Fruit fly (Drosophila melanogaster) whole organism, embryonic: ENCODE measurements around the gene CG34409.
A peak's percentile ranks its signal among the peaks of the same experiment; 100 is the strongest.

ENCODE experiments used
- Atf3 ChIP-seq: fragments of 200-800 bp; sonication (Bioruptor generic); optimal IDR thresholded peaks from 3 replicates; lab custom pipeline; 2016; ENCODE audit warnings: missing biosample characterization, missing genetic modification characterization
- CG10543 ChIP-seq: fragments of 200-800 bp; sonication (Bioruptor generic); optimal IDR thresholded peaks from 3 replicates; lab custom pipeline; 2017; ENCODE audit warnings: missing biosample characterization, mild to moderate bottlenecking, missing genetic modification characterization, moderate library complexity
- CG10565 ChIP-seq: fragments of 200-800 bp; sonication (Bioruptor generic); optimal IDR thresholded peaks from 3 replicates; lab custom pipeline; 2016; ENCODE audit warnings: missing biosample characterization, mild to moderate bottlenecking, missing genetic modification characterization
- CG12104 ChIP-seq: fragments of 200-800 bp; sonication (Bioruptor generic); optimal IDR thresholded peaks from 3 replicates; lab custom pipeline; 2016; ENCODE audit warnings: missing biosample characterization, missing genetic modification characterization
- CG13624 ChIP-seq: fragments of 200-800 bp; sonication (Bioruptor generic); optimal IDR thresholded peaks from 2 replicates; lab custom pipeline; 2016; ENCODE audit warnings: missing biosample characterization, missing genetic modification characterization
- CG14860 ChIP-seq: fragments of 200-800 bp; sonication (Bioruptor generic); IDR thresholded peaks from 3 replicates; pipeline ENCODE4 v1.3.6; 2022; ENCODE audit warnings: missing biosample characterization, missing genetic modification characterization; ENCODE audit not compliant: partially characterized antibody
- CG15696 ChIP-seq: fragments of 200-800 bp; sonication (Bioruptor generic); optimal IDR thresholded peaks from 2 replicates; lab custom pipeline; 2019; ENCODE audit warnings: missing biosample characterization, mild to moderate bottlenecking, missing genetic modification characterization, moderate library complexity
- CG18619 ChIP-seq: fragments of 200-800 bp; sonication (Bioruptor generic); optimal IDR thresholded peaks from 3 replicates; lab custom pipeline; 2017; ENCODE audit warnings: missing biosample characterization, mild to moderate bottlenecking, missing genetic modification characterization
- CG2875 ChIP-seq: fragments of 200-800 bp; sonication (Bioruptor generic); optimal IDR thresholded peaks from 2 replicates; lab custom pipeline; 2017; ENCODE audit warnings: missing biosample characterization, mild to moderate bottlenecking, missing genetic modification characterization, missing genetic modification reagents
- CG34224 ChIP-seq: fragments of 200-800 bp; sonication (Bioruptor generic); IDR thresholded peaks from 3 replicates; pipeline ENCODE4 v1.3.6; 2022; ENCODE audit warnings: missing biosample characterization, missing genetic modification characterization; ENCODE audit not compliant: partially characterized antibody
- CG34422 ChIP-seq: fragments of 200-800 bp; sonication (Bioruptor generic); IDR thresholded peaks from 3 replicates; pipeline ENCODE4 v1.3.6; 2022; ENCODE audit warnings: missing biosample characterization, missing genetic modification characterization
- CG6689 ChIP-seq: fragments of 200-800 bp; sonication (Bioruptor generic); IDR thresholded peaks from 2 replicates; pipeline ENCODE4 v1.3.6; 2022; ENCODE audit warnings: missing biosample characterization, missing genetic modification characterization
- CG7745 ChIP-seq: fragments of 200-800 bp; sonication (Bioruptor generic); optimal IDR thresholded peaks from 2 replicates; lab custom pipeline; 2018; ENCODE audit warnings: missing biosample characterization, mild to moderate bottlenecking, missing genetic modification characterization, moderate library complexity
- CG7963 ChIP-seq: fragments of 200-800 bp; sonication (Bioruptor generic); IDR thresholded peaks from 3 replicates; pipeline ENCODE4 v1.3.6; 2022; ENCODE audit warnings: missing biosample characterization, missing genetic modification characterization; ENCODE audit not compliant: partially characterized antibody
- Eip74EF ChIP-seq, 2 experiments: fragments of 200-800 bp in 1 of 2; fragments of >200 bp in 1 of 2; sonication (Bioruptor generic) in 1 of 2; optimal IDR thresholded peaks; 2 replicates each; lab custom pipeline; 2017 to 2019; ENCODE audit warnings: missing biosample characterization in 2 of 2, missing genetic modification characterization in 2 of 2, mild to moderate bottlenecking in 1 of 2, moderate library complexity in 1 of 2
- Fer3 ChIP-seq: fragments of 200-800 bp; sonication (Bioruptor generic); optimal IDR thresholded peaks from 2 replicates; lab custom pipeline; 2018; ENCODE audit warnings: missing biosample characterization, mild to moderate bottlenecking, missing genetic modification characterization, moderate library complexity
- Hr51 ChIP-seq, 2 experiments: fragments of 200-800 bp; sonication (Bioruptor generic); optimal IDR thresholded peaks; 2 replicates in 1 of 2; 3 replicates in 1 of 2; lab custom pipeline; 2016 to 2018; ENCODE audit warnings: missing biosample characterization in 2 of 2, missing genetic modification characterization in 2 of 2, mild to moderate bottlenecking in 1 of 2, moderate library complexity in 1 of 2
- MBD-R2 ChIP-seq: fragments of 200-800 bp; sonication (Bioruptor generic); IDR thresholded peaks from 2 replicates; pipeline ENCODE4 v1.3.6; 2022; ENCODE audit warnings: missing biosample characterization, missing genetic modification characterization
- Med ChIP-seq: fragments of 200-800 bp; sonication (Bioruptor generic); peaks from one replicate; lab custom pipeline; 2016; ENCODE audit warnings: missing biosample characterization, missing genetic modification characterization, mild to moderate bottlenecking, inconsistent platforms, moderate library complexity
- Pdp1 ChIP-seq, 2 experiments: fragments of 200-800 bp; sonication (Bioruptor generic); optimal IDR thresholded peaks; 3 replicates each; lab custom pipeline; 2016; ENCODE audit warnings: missing biosample characterization in 2 of 2, missing genetic modification characterization in 2 of 2, mild to moderate bottlenecking in 1 of 2, moderate library complexity in 1 of 2
- Rfx ChIP-seq: fragments of 200-800 bp; sonication (Bioruptor generic); IDR thresholded peaks from 2 replicates; pipeline ENCODE4 v1.3.6; 2022; ENCODE audit warnings: missing biosample characterization, missing genetic modification characterization
- Trl ChIP-seq, 3 experiments: fragments of >200 bp in 2 of 3; fragments of 200-800 bp in 1 of 3; sonication (Bioruptor generic) in 1 of 3; optimal IDR thresholded peaks; 2 replicates in 1 of 3; 3 replicates in 2 of 3; lab custom pipeline; 2016 to 2017; ENCODE audit warnings: missing biosample characterization in 1 of 3, missing genetic modification characterization in 1 of 3
- Xbp1 ChIP-seq: fragments of 200-800 bp; sonication (Bioruptor generic); optimal IDR thresholded peaks from 3 replicates; lab custom pipeline; 2016; ENCODE audit warnings: missing biosample characterization, mild to moderate bottlenecking, missing genetic modification characterization
- ac ChIP-seq: fragments of 200-800 bp; sonication (Bioruptor generic); optimal IDR thresholded peaks from 3 replicates; lab custom pipeline; 2017; ENCODE audit warnings: missing biosample characterization, mild to moderate bottlenecking, missing genetic modification characterization
- ato ChIP-seq: fragments of 200-800 bp; sonication (Bioruptor generic); IDR thresholded peaks from 2 replicates; pipeline ENCODE4 v1.3.6; 2022; ENCODE audit warnings: missing biosample characterization, missing genetic modification characterization; ENCODE audit not compliant: partially characterized antibody
- bowl ChIP-seq: fragments of 200-800 bp; sonication (Bioruptor generic); IDR thresholded peaks from 2 replicates; pipeline ENCODE4 v1.3.6; 2022; ENCODE audit warnings: missing biosample characterization, missing genetic modification characterization
- ci ChIP-seq: fragments of 200-800 bp; sonication (Bioruptor generic); IDR thresholded peaks from 3 replicates; pipeline ENCODE4 v1.3.6; 2022; ENCODE audit warnings: missing biosample characterization, missing genetic modification characterization
- crc ChIP-seq: fragments of 200-800 bp; sonication (Bioruptor generic); optimal IDR thresholded peaks from 2 replicates; lab custom pipeline; 2016; ENCODE audit warnings: missing biosample characterization, missing genetic modification characterization
- dan ChIP-seq: fragments of 200-800 bp; sonication (Bioruptor generic); IDR thresholded peaks from 2 replicates; pipeline ENCODE4 v1.3.6; 2022; ENCODE audit warnings: missing biosample characterization, missing genetic modification characterization
- dysf ChIP-seq: fragments of 200-800 bp; sonication (Bioruptor generic); IDR thresholded peaks from 3 replicates; pipeline ENCODE4 v1.3.6; 2022; ENCODE audit warnings: missing biosample characterization, missing genetic modification characterization
- emc ChIP-seq: fragments of 200-800 bp; sonication (Bioruptor generic); optimal IDR thresholded peaks from 2 replicates; lab custom pipeline; 2016; ENCODE audit warnings: missing biosample characterization, missing genetic modification characterization
- esg ChIP-seq: fragments of 200-800 bp; sonication (Bioruptor generic); conservative IDR thresholded peaks from 2 replicates; pipeline ENCODE4 v1.3.6; 2022; ENCODE audit warnings: missing biosample characterization, missing genetic modification characterization
- ftz-f1 ChIP-seq: fragments of 200-800 bp; sonication (Bioruptor generic); optimal IDR thresholded peaks from 2 replicates; lab custom pipeline; 2016; ENCODE audit warnings: missing biosample characterization, missing genetic modification characterization
- grau ChIP-seq: fragments of 200-800 bp; optimal IDR thresholded peaks from 3 replicates; lab custom pipeline; 2019; ENCODE audit warnings: missing biosample characterization, mild to moderate bottlenecking, missing genetic modification characterization, moderate library complexity
- gro ChIP-seq: fragments of 200-800 bp; sonication (Bioruptor generic); optimal IDR thresholded peaks from 2 replicates; lab custom pipeline; 2016; ENCODE audit warnings: missing biosample characterization, missing genetic modification characterization
- hb ChIP-seq: fragments of 200-800 bp; sonication (Bioruptor generic); IDR thresholded peaks from 3 replicates; pipeline ENCODE4 v1.3.6; 2022; ENCODE audit warnings: missing biosample characterization, missing genetic modification characterization; ENCODE audit not compliant: partially characterized antibody
- hth ChIP-seq: fragments of >200 bp; optimal IDR thresholded peaks from 2 replicates; lab custom pipeline; 2017; ENCODE audit warnings: inconsistent platforms
- lab ChIP-seq: fragments of 200-800 bp; sonication (Bioruptor generic); optimal IDR thresholded peaks from 3 replicates; lab custom pipeline; 2017; ENCODE audit warnings: missing biosample characterization, missing genetic modification characterization, mild to moderate bottlenecking, moderate library complexity, missing genetic modification reagents
- lbe ChIP-seq: fragments of 200-800 bp; sonication (Bioruptor generic); optimal IDR thresholded peaks from 2 replicates; lab custom pipeline; 2016; ENCODE audit warnings: missing biosample characterization, mild to moderate bottlenecking, missing genetic modification characterization
- mld ChIP-seq: fragments of 200-800 bp; sonication (Bioruptor generic); IDR thresholded peaks from 3 replicates; pipeline ENCODE4 v1.3.6; 2022; ENCODE audit warnings: missing biosample characterization, missing genetic modification characterization; ENCODE audit not compliant: partially characterized antibody
- rib ChIP-seq: fragments of 200-800 bp; sonication (Bioruptor generic); IDR thresholded peaks from 2 replicates; pipeline ENCODE4 v1.3.6; 2022; ENCODE audit warnings: missing biosample characterization, missing genetic modification characterization
- sc ChIP-seq, 3 experiments: fragments of >200 bp in 2 of 3; fragments of 200-800 bp in 1 of 3; sonication (Bioruptor generic) in 1 of 3; optimal IDR thresholded peaks; 2 replicates in 2 of 3; 3 replicates in 1 of 3; lab custom pipeline; 2017; ENCODE audit warnings: mild to moderate bottlenecking in 1 of 3, missing biosample characterization in 1 of 3, missing genetic modification characterization in 1 of 3, missing genetic modification reagents in 1 of 3
- sens-2 ChIP-seq: fragments of 200-800 bp; sonication (Bioruptor generic); IDR thresholded peaks from 2 replicates; pipeline ENCODE4 v1.3.6; 2022; ENCODE audit warnings: missing biosample characterization, missing genetic modification characterization
- seq ChIP-seq: fragments of 200-800 bp; sonication (Bioruptor generic); IDR thresholded peaks from 2 replicates; pipeline ENCODE4 v1.3.6; 2022; ENCODE audit warnings: missing biosample characterization, missing genetic modification characterization
- so ChIP-seq: fragments of 200-800 bp; sonication (Bioruptor generic); IDR thresholded peaks from 3 replicates; pipeline ENCODE4 v1.3.6; 2022; ENCODE audit warnings: missing biosample characterization, missing genetic modification characterization
- stc ChIP-seq: fragments of 200-800 bp; sonication (Bioruptor generic); IDR thresholded peaks from 2 replicates; pipeline ENCODE4 v1.3.6; 2022; ENCODE audit warnings: missing biosample characterization, missing genetic modification characterization
- tap ChIP-seq: fragments of 200-800 bp; optimal IDR thresholded peaks from 3 replicates; lab custom pipeline; 2019; ENCODE audit warnings: missing biosample characterization, mild to moderate bottlenecking, missing genetic modification characterization, moderate library complexity
- wdn ChIP-seq: fragments of 200-800 bp; sonication (Bioruptor generic); IDR thresholded peaks from 2 replicates; pipeline ENCODE4 v1.3.6; 2022; ENCODE audit warnings: missing biosample characterization, missing genetic modification characterization
- yki ChIP-seq: fragments of >200 bp; optimal IDR thresholded peaks from 3 replicates; lab custom pipeline; 2018

Gene CG34409

dm6 chr3R:9770127-9770526, 24.0 kb upstream of the CG34409 start (continued):
- TF ChIP-seq lab (GFP tag; lab: Kevin White, UChicago) (peak; percentile 7), CG18619 (GFP tag; lab: Kevin White, UChicago) (no peak), yki (lab: Kevin White, UChicago) (no peak), bowl (GFP tag; lab: Robert Waterston, UW) (no peak), seq (GFP tag; lab: Robert Waterston, UW) (no peak), ato (GFP tag; lab: Robert Waterston, UW) (no peak), CG6689 (GFP tag; lab: Robert Waterston, UW) (no peak), CG34422 (GFP tag; lab: Robert Waterston, UW) (no peak), gro (GFP tag; lab: Kevin White, UChicago) (no peak), sc (optimal IDR thresholded peaks at IDR 0.05; lab: Kevin White, UChicago) (no peak), sc (GFP tag; optimal IDR thresholded peaks at IDR 0.05; lab: Kevin White, UChicago) (no peak), Med (GFP tag; lab: Kevin White, UChicago) (peak; percentile 51), stc (GFP tag; lab: Robert Waterston, UW) (no peak), Pdp1 (GFP tag; optimal IDR thresholded peaks at IDR 0.05; lab: Kevin White, UChicago) (peak in 1 of 2 experiments; percentile 97), Trl (optimal IDR thresholded peaks at IDR 0.05; lab: Kevin White, UChicago) (peak in 1 of 2 experiments; percentile 56), Trl (GFP tag; optimal IDR thresholded peaks at IDR 0.05; lab: Kevin White, UChicago) (no peak), CG34224 (GFP tag; lab: Robert Waterston, UW) (0 out of 3 replicates have a peak, but pooled peaks have one; percentile 26), MBD-R2 (GFP tag; lab: Robert Waterston, UW) (no peak), CG10565 (no peak), Atf3 (GFP tag; lab: Kevin White, UChicago) (no peak), mld (no peak), CG12104 (GFP tag; lab: Kevin White, UChicago) (no peak), CG7745 (tag; lab: Kevin White, UChicago) (no peak), dysf (GFP tag; lab: Robert Waterston, UW) (no peak; the same call in 2 of the 3 replicates), lbe (no peak), tap (no peak), CG2875 (GFP tag; lab: Kevin White, UChicago) (no peak), emc (no peak), ci (GFP tag; lab: Robert Waterston, UW) (no peak), CG7963 (no peak), ftz-f1 (peak; percentile 37), CG14860 (GFP tag; lab: Robert Waterston, UW) (no peak), Rfx (peak; percentile 27; the same call in 1 of the 2 replicates), grau (no peak), ac (no peak), dan (GFP tag; lab: Robert Waterston, UW) (no peak), Fer3 (no peak), CG13624 (GFP tag; lab: Kevin White, UChicago) (peak; percentile 30), CG15696 (tag; lab: Kevin White, UChicago) (no peak), Hr51 (GFP tag; optimal IDR thresholded peaks at IDR 0.05; lab: Kevin White, UChicago) (no peak), hb (GFP tag; lab: Robert Waterston, UW) (no peak), rib (0 out of 2 replicates have a peak, but pooled peaks have one; percentile 33), CG10543 (GFP tag; lab: Kevin White, UChicago) (peak; percentile 72), Eip74EF (GFP tag; optimal IDR thresholded peaks at IDR 0.05; lab: Kevin White, UChicago) (no peak), crc (GFP tag; lab: Kevin White, UChicago) (no peak), hth (lab: Kevin White, UChicago) (no peak), Xbp1 (GFP tag; lab: Kevin White, UChicago) (no peak), so (GFP tag; lab: Robert Waterston, UW) (no peak), sens-2 (GFP tag; lab: Robert Waterston, UW) (no peak), esg (GFP tag; lab: Robert Waterston, UW) (no peak), wdn (GFP tag; lab: Robert Waterston, UW) (no peak)
